Fruit fly (Drosophila melanogaster) whole organism, pupa: ENCODE data around the gene Ir7b.

Experiments
- CG10348 ChIP-seq: fragments of 200-800 bp; sonication (Bioruptor generic); IDR thresholded peaks from 2 replicates; pipeline ENCODE4 v1.3.6; 2022; ENCODE audit warnings: missing biosample characterization, missing genetic modification characterization
- CG12605 ChIP-seq: fragments of 200-800 bp; sonication (Bioruptor generic); IDR thresholded peaks from 2 replicates; pipeline ENCODE4 v1.3.6; 2022; ENCODE audit warnings: missing biosample characterization, missing genetic modification characterization
- CG14655 ChIP-seq: fragments of 200-800 bp; sonication (Bioruptor generic); optimal IDR thresholded peaks from 3 replicates; lab custom pipeline; 2017; ENCODE audit warnings: mild to moderate bottlenecking, missing biosample characterization, missing genetic modification reagents, missing genetic modification characterization
- CG15710 ChIP-seq: fragments of 200-800 bp; sonication (Bioruptor generic); optimal IDR thresholded peaks from 2 replicates; lab custom pipeline; 2018; ENCODE audit warnings: missing biosample characterization, mild to moderate bottlenecking, missing genetic modification characterization, moderate library complexity
- CG34367 ChIP-seq: fragments of 200-800 bp; sonication (Bioruptor generic); optimal IDR thresholded peaks from 2 replicates; lab custom pipeline; 2018; ENCODE audit warnings: missing biosample characterization, mild to moderate bottlenecking, missing genetic modification characterization
- EcR ChIP-seq: fragments of 200-800 bp; sonication (Bioruptor generic); optimal IDR thresholded peaks from 3 replicates; lab custom pipeline; 2019; ENCODE audit warnings: missing biosample characterization, missing genetic modification characterization, mild to moderate bottlenecking, moderate library complexity, missing genetic modification reagents
- Pif1A ChIP-seq: fragments of 200-800 bp; sonication (Bioruptor generic); optimal IDR thresholded peaks from 3 replicates; lab custom pipeline; 2016; ENCODE audit warnings: missing biosample characterization, missing genetic modification characterization
- Snoo ChIP-seq: fragments of 200-800 bp; sonication (Bioruptor generic); optimal IDR thresholded peaks from 3 replicates; lab custom pipeline; 2017; ENCODE audit warnings: missing biosample characterization, mild to moderate bottlenecking, missing genetic modification characterization, inconsistent platforms
- gl ChIP-seq: fragments of 200-800 bp; sonication (Bioruptor generic); optimal IDR thresholded peaks from 2 replicates; lab custom pipeline; 2018; ENCODE audit warnings: missing biosample characterization, mild to moderate bottlenecking, missing genetic modification characterization
- rn ChIP-seq: fragments of 200-800 bp; sonication (Bioruptor generic); IDR thresholded peaks from 2 replicates; pipeline ENCODE4 v1.3.6; 2022; ENCODE audit warnings: missing biosample characterization, missing genetic modification characterization

DNA sequence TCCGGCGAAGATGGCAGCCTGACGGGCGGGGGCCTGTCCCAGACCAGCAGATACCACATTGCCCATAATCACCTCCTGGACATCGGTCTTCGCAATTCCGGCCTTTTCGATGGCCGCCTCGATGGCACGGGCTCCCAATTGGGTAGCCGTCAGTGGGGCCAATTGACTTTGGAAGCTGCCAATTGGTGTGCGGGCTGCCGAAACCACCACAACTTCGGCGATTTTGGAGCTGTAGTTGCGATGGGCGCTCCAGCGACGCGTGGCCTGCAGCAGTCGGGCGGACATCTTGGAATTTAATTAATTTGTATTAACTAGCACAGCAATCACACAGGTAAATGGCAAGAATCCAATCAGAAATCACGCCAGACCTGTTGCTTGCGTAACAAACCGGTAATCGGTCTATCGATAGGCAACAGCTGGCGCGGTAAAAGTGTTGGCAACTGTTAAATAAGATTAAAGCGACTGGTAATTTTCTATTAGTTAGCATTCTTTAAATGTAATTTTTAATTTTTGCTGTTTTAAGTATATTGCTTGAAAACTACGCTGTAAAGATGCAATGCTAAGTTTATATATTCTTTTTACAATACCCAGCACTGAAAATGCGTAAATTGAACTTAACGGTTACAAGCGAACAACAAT is 21.7 kb upstream of the Ir7b start, which contains the start of gene Acat1:
- TF ChIP-seq CG34367 (tag; lab: Kevin White, UChicago) (peak; percentile 47), CG10348 (GFP tag; lab: Robert Waterston, UW) (no peak), Snoo (tag; lab: Kevin White, UChicago) (no peak), CG14655 (peak; percentile 55), CG12605 (GFP tag; lab: Robert Waterston, UW) (peak; percentile 52), rn (GFP tag; lab: Robert Waterston, UW) (peak; percentile 63; the same call in 1 of the 2 replicates), CG15710 (tag; lab: Kevin White, UChicago) (peak; percentile 55), Pif1A (peak; percentile 80), gl (no peak), EcR (GFP tag; lab: Kevin White, UChicago) (no peak)
